Fruit fly (Drosophila melanogaster) whole organism, prepupa: ENCODE data around the gene Nopp140.

Experiments used
- Blimp-1 ChIP-seq: fragments of 200-800 bp; sonication (Bioruptor generic); optimal IDR thresholded peaks from 3 replicates; lab custom pipeline; 2017; ENCODE audit warnings: missing biosample characterization, missing genetic modification characterization, mild to moderate bottlenecking, moderate library complexity, missing genetic modification reagents
- CG10631 ChIP-seq: fragments of 200-800 bp; sonication (Bioruptor generic); optimal IDR thresholded peaks from 2 replicates; lab custom pipeline; 2016; ENCODE audit warnings: missing biosample characterization, missing genetic modification characterization
- CG10669 ChIP-seq: fragments of 200-800 bp; sonication (Bioruptor generic); optimal IDR thresholded peaks from 3 replicates; lab custom pipeline; 2018; ENCODE audit warnings: missing biosample characterization, mild to moderate bottlenecking, missing genetic modification characterization, moderate library complexity
- CG11294 ChIP-seq: fragments of 200-800 bp; sonication (Bioruptor generic); IDR thresholded peaks from 2 replicates; pipeline ENCODE4 v1.3.6; 2022; ENCODE audit warnings: missing biosample characterization, missing genetic modification characterization
- CG11762 ChIP-seq: fragments of 200-800 bp; sonication (Bioruptor generic); optimal IDR thresholded peaks from 3 replicates; lab custom pipeline; 2016; ENCODE audit warnings: missing biosample characterization, missing genetic modification characterization; ENCODE audit not compliant: insufficient read depth
- CG11902 ChIP-seq: fragments of 200-800 bp; sonication (Bioruptor generic); optimal IDR thresholded peaks from 3 replicates; lab custom pipeline; 2016; ENCODE audit warnings: missing biosample characterization, missing genetic modification characterization
- CG1621 ChIP-seq: fragments of 200-800 bp; sonication (Bioruptor generic); optimal IDR thresholded peaks from 3 replicates; lab custom pipeline; 2018; ENCODE audit warnings: missing biosample characterization, mild to moderate bottlenecking, missing genetic modification characterization
- CG16779 ChIP-seq: fragments of 200-800 bp; sonication (Bioruptor generic); optimal IDR thresholded peaks from 3 replicates; lab custom pipeline; 2017; ENCODE audit warnings: missing biosample characterization, mild to moderate bottlenecking, missing genetic modification characterization
- CG3032 ChIP-seq: fragments of 200-800 bp; optimal IDR thresholded peaks from 2 replicates; lab custom pipeline; 2019; ENCODE audit warnings: missing biosample characterization, mild to moderate bottlenecking, missing genetic modification characterization, moderate library complexity
- CG31627 ChIP-seq: fragments of 200-800 bp; sonication (Bioruptor generic); optimal IDR thresholded peaks from 3 replicates; lab custom pipeline; 2016; ENCODE audit warnings: missing biosample characterization, missing genetic modification characterization
- CG34406 ChIP-seq: fragments of 200-800 bp; sonication (Bioruptor generic); optimal IDR thresholded peaks from 3 replicates; lab custom pipeline; 2016; ENCODE audit warnings: missing biosample characterization, missing genetic modification characterization
- CG3919 ChIP-seq: fragments of 200-800 bp; sonication (Bioruptor generic); optimal IDR thresholded peaks from 3 replicates; lab custom pipeline; 2016; ENCODE audit warnings: missing biosample characterization, missing genetic modification characterization
- CG6163 ChIP-seq: fragments of 200-800 bp; sonication (Bioruptor generic); IDR thresholded peaks from 3 replicates; pipeline ENCODE4 v1.3.6; 2022; ENCODE audit warnings: missing biosample characterization, missing genetic modification characterization
- CG6792 ChIP-seq: fragments of 200-800 bp; sonication (Bioruptor generic); optimal IDR thresholded peaks from 3 replicates; lab custom pipeline; 2016; ENCODE audit warnings: missing biosample characterization, missing genetic modification characterization
- CG6808 ChIP-seq: fragments of 200-800 bp; sonication (Bioruptor generic); optimal IDR thresholded peaks from 3 replicates; lab custom pipeline; 2017; ENCODE audit warnings: missing biosample characterization, missing genetic modification characterization, mild to moderate bottlenecking, moderate library complexity, missing genetic modification reagents
- CG6854 ChIP-seq: fragments of 200-800 bp; sonication (Bioruptor generic); optimal IDR thresholded peaks from 2 replicates; lab custom pipeline; 2017; ENCODE audit warnings: missing biosample characterization, mild to moderate bottlenecking, missing genetic modification characterization
- CG7368 ChIP-seq: fragments of 200-800 bp; sonication (Bioruptor generic); optimal IDR thresholded peaks from 3 replicates; lab custom pipeline; 2016; ENCODE audit warnings: missing biosample characterization, missing genetic modification characterization
- CG8119 ChIP-seq: fragments of 200-800 bp; sonication (Bioruptor generic); IDR thresholded peaks from 3 replicates; pipeline ENCODE4 v1.3.6; 2022; ENCODE audit warnings: missing biosample characterization, missing genetic modification characterization
- CG8319 ChIP-seq: fragments of 200-800 bp; sonication (Bioruptor generic); optimal IDR thresholded peaks from 3 replicates; lab custom pipeline; 2016; ENCODE audit warnings: missing biosample characterization, missing genetic modification characterization
- CG8632 ChIP-seq: fragments of 200-800 bp; sonication (Bioruptor generic); optimal IDR thresholded peaks from 3 replicates; lab custom pipeline; 2016; ENCODE audit warnings: missing biosample characterization, missing genetic modification characterization
- CG9139 ChIP-seq: fragments of 200-800 bp; sonication (Bioruptor generic); optimal IDR thresholded peaks from 3 replicates; lab custom pipeline; 2017; ENCODE audit warnings: missing biosample characterization, mild to moderate bottlenecking, missing genetic modification characterization
- Eip78C ChIP-seq: fragments of 200-800 bp; sonication (Bioruptor generic); peaks from one replicate; lab custom pipeline; 2016; ENCODE audit warnings: missing biosample characterization, missing genetic modification characterization
- Eip93F ChIP-seq: fragments of 200-800 bp; sonication (Bioruptor generic); optimal IDR thresholded peaks from 2 replicates; lab custom pipeline; 2016; ENCODE audit warnings: missing biosample characterization, mild to moderate bottlenecking, missing genetic modification characterization
- Ets96B ChIP-seq: fragments of 200-800 bp; optimal IDR thresholded peaks from 2 replicates; lab custom pipeline; 2019; ENCODE audit warnings: missing biosample characterization, mild to moderate bottlenecking, missing genetic modification characterization, moderate library complexity
- Hr39 ChIP-seq: fragments of 200-800 bp; sonication (Bioruptor generic); optimal IDR thresholded peaks from 2 replicates; lab custom pipeline; 2016; ENCODE audit warnings: missing biosample characterization, missing genetic modification characterization
- Hr4 ChIP-seq: fragments of 200-800 bp; sonication (Bioruptor generic); optimal IDR thresholded peaks from 3 replicates; lab custom pipeline; 2016; ENCODE audit warnings: missing biosample characterization, missing genetic modification characterization
- Lpt ChIP-seq: fragments of 200-800 bp; sonication (Bioruptor generic); optimal IDR thresholded peaks from 3 replicates; lab custom pipeline; 2016; ENCODE audit warnings: missing biosample characterization, missing genetic modification characterization
- Met ChIP-seq: fragments of 200-800 bp; sonication (Bioruptor generic); optimal IDR thresholded peaks from 3 replicates; lab custom pipeline; 2016; ENCODE audit warnings: missing biosample characterization, missing genetic modification characterization
- OdsH ChIP-seq: fragments of 200-800 bp; sonication (Bioruptor generic); optimal IDR thresholded peaks from 3 replicates; lab custom pipeline; 2016; ENCODE audit warnings: missing biosample characterization, missing genetic modification characterization
- Smox ChIP-seq: fragments of 200-800 bp; sonication (Bioruptor generic); optimal IDR thresholded peaks from 3 replicates; lab custom pipeline; 2016; ENCODE audit warnings: missing biosample characterization, missing genetic modification characterization
- Sox102F ChIP-seq: fragments of 200-800 bp; sonication (Bioruptor generic); optimal IDR thresholded peaks from 2 replicates; lab custom pipeline; 2016; ENCODE audit warnings: missing biosample characterization, mild to moderate bottlenecking, missing genetic modification characterization
- Sox14 ChIP-seq: fragments of 200-800 bp; sonication (Bioruptor generic); optimal IDR thresholded peaks from 3 replicates; lab custom pipeline; 2016; ENCODE audit warnings: missing biosample characterization, missing genetic modification characterization
- Sox15 ChIP-seq: fragments of 200-800 bp; sonication (Bioruptor generic); optimal IDR thresholded peaks from 3 replicates; lab custom pipeline; 2016; ENCODE audit warnings: missing biosample characterization, missing genetic modification characterization
- achi ChIP-seq: fragments of 200-800 bp; sonication (Bioruptor generic); optimal IDR thresholded peaks from 3 replicates; lab custom pipeline; 2016; ENCODE audit warnings: missing biosample characterization, missing genetic modification characterization
- acj6 ChIP-seq: fragments of 200-800 bp; sonication (Bioruptor generic); optimal IDR thresholded peaks from 3 replicates; lab custom pipeline; 2016; ENCODE audit warnings: missing biosample characterization, missing genetic modification characterization
- cyc ChIP-seq: fragments of 200-800 bp; sonication (Bioruptor generic); optimal IDR thresholded peaks from 3 replicates; lab custom pipeline; 2016; ENCODE audit warnings: missing biosample characterization, missing genetic modification characterization
- dac ChIP-seq: fragments of 200-800 bp; sonication (Bioruptor generic); optimal IDR thresholded peaks from 2 replicates; lab custom pipeline; 2017; ENCODE audit warnings: missing biosample characterization, mild to moderate bottlenecking, missing genetic modification characterization
- eg ChIP-seq: fragments of 200-800 bp; sonication (Bioruptor generic); IDR thresholded peaks from 3 replicates; pipeline ENCODE4 v1.3.6; 2022; ENCODE audit warnings: missing biosample characterization, missing genetic modification characterization
- esn ChIP-seq: fragments of 200-800 bp; sonication (Bioruptor generic); optimal IDR thresholded peaks from 2 replicates; lab custom pipeline; 2016; ENCODE audit warnings: missing biosample characterization, mild to moderate bottlenecking, missing genetic modification characterization, moderate library complexity
- fkh ChIP-seq: fragments of 200-800 bp; sonication (Bioruptor generic); optimal IDR thresholded peaks from 3 replicates; lab custom pipeline; 2017; ENCODE audit warnings: missing biosample characterization, mild to moderate bottlenecking, missing genetic modification characterization, moderate library complexity
- lz ChIP-seq: fragments of 200-800 bp; sonication (Bioruptor generic); optimal IDR thresholded peaks from 3 replicates; lab custom pipeline; 2016; ENCODE audit warnings: missing biosample characterization, missing genetic modification characterization
- net ChIP-seq: fragments of 200-800 bp; sonication (Bioruptor generic); optimal IDR thresholded peaks from 3 replicates; lab custom pipeline; 2016; ENCODE audit warnings: missing biosample characterization, missing genetic modification characterization
- pdm3 ChIP-seq: fragments of 200-800 bp; sonication (Bioruptor generic); optimal IDR thresholded peaks from 3 replicates; lab custom pipeline; 2016; ENCODE audit warnings: missing biosample characterization, missing genetic modification characterization
- ss ChIP-seq, 2 experiments: fragments of 200-800 bp; sonication (Bioruptor generic); optimal IDR thresholded peaks; 2 replicates in 1 of 2; 3 replicates in 1 of 2; lab custom pipeline; 2017 to 2018; ENCODE audit warnings: mild to moderate bottlenecking in 2 of 2, missing biosample characterization in 2 of 2, missing genetic modification characterization in 2 of 2, moderate library complexity in 1 of 2
- svp ChIP-seq: fragments of 200-800 bp; sonication (Bioruptor generic); peaks from one replicate; lab custom pipeline; 2016; ENCODE audit warnings: missing biosample characterization, missing genetic modification characterization
- topi ChIP-seq: fragments of 200-800 bp; sonication (Bioruptor generic); optimal IDR thresholded peaks from 3 replicates; lab custom pipeline; 2016; ENCODE audit warnings: missing biosample characterization, missing genetic modification characterization
- vri ChIP-seq: fragments of 200-800 bp; sonication (Bioruptor generic); optimal IDR thresholded peaks from 3 replicates; lab custom pipeline; 2016; ENCODE audit warnings: missing biosample characterization, mild to moderate bottlenecking, missing genetic modification characterization

Nopp140 gene

DNA sequence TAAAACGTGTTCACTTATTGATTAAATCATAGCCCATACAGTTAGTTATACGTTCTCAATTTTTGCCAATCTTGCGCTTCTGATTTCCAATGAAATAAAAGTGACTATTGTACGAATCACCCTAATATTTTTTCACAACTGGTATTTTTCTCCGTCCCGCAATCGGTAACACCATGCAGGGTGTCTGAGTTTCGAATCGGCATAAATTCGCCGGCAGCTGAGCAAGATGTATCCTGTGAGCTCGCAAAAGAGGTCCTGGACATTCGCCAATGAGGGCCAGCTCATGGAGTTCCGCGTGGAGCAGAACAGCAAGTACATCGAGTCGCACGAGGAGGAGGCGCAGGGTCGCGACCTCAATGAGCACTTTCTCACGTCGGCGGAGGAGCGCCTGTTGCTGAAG lies 10.8 kb upstream of the Nopp140 start, which contains the start of gene CycH:
TSS of gene CycH (plus strand) at position 218 of the 400 bp plus-strand sequence.
- peak; percentile 26 for TF ChIP-seq Ets96B (tag; lab: Kevin White, UChicago)
- TF ChIP-seq CG16779 (tag; lab: Kevin White, UChicago), result no peak
- peak; percentile 39 for TF ChIP-seq CG31627 (GFP tag; lab: Kevin White, UChicago)
- TF ChIP-seq CG11294 (GFP tag; lab: Robert Waterston, UW), result no peak
- no peak for TF ChIP-seq dac (GFP tag; lab: Kevin White, UChicago)
- TF ChIP-seq Blimp-1 (GFP tag; lab: Kevin White, UChicago), result no peak
- no peak for TF ChIP-seq Lpt (GFP tag; lab: Kevin White, UChicago)
- TF ChIP-seq CG1621, result no peak
- TF ChIP-seq Sox14 (GFP tag; lab: Kevin White, UChicago), result peak; percentile 30
- TF ChIP-seq CG6792, result no peak
- peak; percentile 60 for TF ChIP-seq esn (GFP tag; lab: Kevin White, UChicago)
- TF ChIP-seq CG7368 (GFP tag; lab: Kevin White, UChicago), result no peak
- peak; percentile 13 for TF ChIP-seq topi (GFP tag; lab: Kevin White, UChicago)
- TF ChIP-seq CG34406 (GFP tag; lab: Kevin White, UChicago), result no peak
- TF ChIP-seq CG10669 (GFP tag; lab: Kevin White, UChicago), result no peak
- TF ChIP-seq vri (GFP tag; lab: Kevin White, UChicago), result no peak
- peak; percentile 28 for TF ChIP-seq Sox102F (GFP tag; lab: Kevin White, UChicago)
- TF ChIP-seq CG11902 (GFP tag; lab: Kevin White, UChicago), result no peak
- no peak for TF ChIP-seq CG8319
- TF ChIP-seq pdm3 (GFP tag; lab: Kevin White, UChicago), result peak; percentile 17
- no peak for TF ChIP-seq eg
- TF ChIP-seq Hr4, result peak; percentile 17
- TF ChIP-seq net (GFP tag; lab: Kevin White, UChicago), result no peak
- TF ChIP-seq CG8632 (GFP tag; lab: Kevin White, UChicago), result peak; percentile 12
- TF ChIP-seq svp, result peak; percentile 41
- TF ChIP-seq CG11762 (GFP tag; lab: Kevin White, UChicago), result no peak
- TF ChIP-seq CG9139 (GFP tag; lab: Kevin White, UChicago), result no peak
- peak; percentile 24; the same call in 1 of the 3 replicates for TF ChIP-seq CG8119
- TF ChIP-seq OdsH, result peak; percentile 32
- TF ChIP-seq CG3919 (GFP tag; lab: Kevin White, UChicago), result peak; percentile 56
- peak; percentile 39 for TF ChIP-seq Hr39
- no peak for TF ChIP-seq Met (GFP tag; lab: Kevin White, UChicago)
- TF ChIP-seq CG10631 (GFP tag; lab: Kevin White, UChicago), result peak; percentile 29
- TF ChIP-seq CG6854 (GFP tag; lab: Kevin White, UChicago), result peak; percentile 63
- TF ChIP-seq Sox15 (GFP tag; lab: Kevin White, UChicago), result no peak
- no peak for TF ChIP-seq Eip93F (GFP tag; lab: Kevin White, UChicago)
- TF ChIP-seq Smox (GFP tag; lab: Kevin White, UChicago), result peak; percentile 33
- TF ChIP-seq lz (GFP tag; lab: Kevin White, UChicago), result peak; percentile 36
- peak; percentile 82 for TF ChIP-seq Eip78C (GFP tag; lab: Kevin White, UChicago)
- TF ChIP-seq ss (GFP tag; optimal IDR thresholded peaks at IDR 0.05; lab: Kevin White, UChicago), result no peak
- TF ChIP-seq achi (GFP tag; lab: Kevin White, UChicago), result peak; percentile 14
- no peak for TF ChIP-seq CG6163 (GFP tag; lab: Robert Waterston, UW)
- TF ChIP-seq acj6 (GFP tag; lab: Kevin White, UChicago), result peak; percentile 10
- TF ChIP-seq cyc (GFP tag; lab: Kevin White, UChicago), result peak; percentile 20
- no peak for TF ChIP-seq CG6808
- TF ChIP-seq fkh (GFP tag; lab: Kevin White, UChicago), result no peak
- TF ChIP-seq CG3032 (tag; lab: Kevin White, UChicago), result peak; percentile 14
